Fruit fly (Drosophila melanogaster) whole organism, wandering third instar larva: ENCODE measurements around the gene psh.

Source experiments
- br ChIP-seq: fragments of 200-800 bp; sonication (Bioruptor generic); optimal IDR thresholded peaks from 2 replicates; lab custom pipeline; 2016; ENCODE audit warnings: missing biosample characterization, missing genetic modification characterization
- pan ChIP-seq: fragments of >200 bp; optimal IDR thresholded peaks from 2 replicates; lab custom pipeline; 2017
- tai ChIP-seq: sonication (Bioruptor generic); optimal IDR thresholded peaks from 2 replicates; lab custom pipeline; 2016; ENCODE audit warnings: missing biosample characterization, missing genetic modification characterization

DNA sequence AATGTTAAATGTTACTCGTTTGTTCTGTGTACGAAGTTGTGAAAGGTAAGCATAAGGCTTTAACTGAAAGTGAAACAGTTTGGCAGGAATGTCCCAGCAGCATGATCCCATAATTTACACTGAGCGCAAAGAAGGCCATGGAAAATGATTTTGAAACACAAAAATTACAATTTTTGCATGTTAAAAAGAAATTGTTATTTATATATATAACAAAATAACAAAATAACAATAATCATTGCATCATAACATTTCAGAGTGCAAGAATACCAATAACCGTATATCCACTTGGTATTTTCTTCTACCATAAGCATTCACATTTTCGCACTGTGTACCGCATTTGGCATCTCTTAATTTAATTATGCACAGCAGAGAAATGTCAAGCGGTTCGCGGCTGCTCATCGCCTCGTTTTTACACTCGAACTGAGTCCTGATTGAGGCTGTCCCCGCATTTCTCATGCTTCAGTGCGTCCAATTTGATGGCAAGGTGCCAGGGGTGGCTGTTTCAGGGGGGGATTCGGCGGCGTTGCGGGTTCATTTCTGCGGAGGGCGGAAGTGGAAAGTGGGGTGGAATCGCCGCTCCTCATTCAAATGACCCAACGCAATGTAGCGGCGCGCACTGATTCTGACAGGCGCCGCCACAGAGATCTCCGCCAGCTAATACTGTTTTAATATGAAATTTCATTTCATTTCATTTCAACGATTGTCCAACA is 35.8 kb upstream of the psh start, which contains the start of gene CG6481:
- TF ChIP-seq tai (GFP tag; lab: Kevin White, UChicago) (no peak), br (no peak), pan (no peak)
